Fruit fly (Drosophila melanogaster) whole organism, wandering third instar larva: ENCODE data around the gene CG13829.

ENCODE experiments used
- Abd-B ChIP-seq: fragments of >200 bp; optimal IDR thresholded peaks from 2 replicates; lab custom pipeline; 2017; ENCODE audit warnings: missing biosample characterization, missing genetic modification characterization
- CG9705 ChIP-seq: fragments of 200-800 bp; sonication (Bioruptor generic); optimal IDR thresholded peaks from 2 replicates; lab custom pipeline; 2018; ENCODE audit warnings: missing biosample characterization, mild to moderate bottlenecking, missing genetic modification characterization
- Dfd ChIP-seq: fragments of >200 bp; optimal IDR thresholded peaks from 2 replicates; lab custom pipeline; 2017; ENCODE audit warnings: missing biosample characterization, missing genetic modification characterization
- Dif ChIP-seq: fragments of 200-275, 200-300 bp; sonication (Bioruptor generic); optimal IDR thresholded peaks from 2 replicates; lab custom pipeline; 2018; ENCODE audit warnings: missing biosample characterization, missing genetic modification characterization; ENCODE audit not compliant: partially characterized antibody
- HLH106 ChIP-seq: fragments of 200-800 bp; optimal IDR thresholded peaks from 3 replicates; lab custom pipeline; 2019; ENCODE audit warnings: missing biosample characterization, mild to moderate bottlenecking, missing genetic modification characterization, moderate library complexity
- Hnf4 ChIP-seq: fragments of 200-800 bp; sonication (Bioruptor generic); optimal IDR thresholded peaks from 2 replicates; lab custom pipeline; 2016; ENCODE audit warnings: missing biosample characterization, mild to moderate bottlenecking, missing genetic modification characterization
- Hr78 ChIP-seq: fragments of >200 bp; optimal IDR thresholded peaks from 2 replicates; lab custom pipeline; 2017; ENCODE audit warnings: missing biosample characterization, missing genetic modification characterization
- Jra ChIP-seq: sonication (Bioruptor generic); optimal IDR thresholded peaks from 2 replicates; lab custom pipeline; 2016; ENCODE audit warnings: missing biosample characterization, missing genetic modification characterization
- N ChIP-seq: fragments of >200 bp; optimal IDR thresholded peaks from 2 replicates; lab custom pipeline; 2018; ENCODE audit warnings: missing biosample characterization, missing external identifiers, missing genetic modification characterization
- OdsH ChIP-seq: fragments of 200-800 bp; sonication (Bioruptor generic); optimal IDR thresholded peaks from 2 replicates; lab custom pipeline; 2016; ENCODE audit warnings: missing biosample characterization, mild to moderate bottlenecking, missing genetic modification characterization
- Rel ChIP-seq, 2 experiments: fragments of 200-800 bp; sonication (Bioruptor generic) in 1 of 2; optimal IDR thresholded peaks; 2 replicates in 1 of 2; 3 replicates in 1 of 2; lab custom pipeline; 2016 to 2019; ENCODE audit warnings: mild to moderate bottlenecking in 2 of 2, missing biosample characterization in 2 of 2, missing genetic modification characterization in 2 of 2, moderate library complexity in 1 of 2
- Sp1 ChIP-seq: fragments of 200-800 bp; sonication (Bioruptor generic); optimal IDR thresholded peaks from 3 replicates; lab custom pipeline; 2019; ENCODE audit warnings: missing biosample characterization, mild to moderate bottlenecking, missing genetic modification characterization, moderate library complexity
- Vsx2 ChIP-seq: fragments of 200-300, 225-300 bp; sonication (Bioruptor generic); optimal IDR thresholded peaks from 2 replicates; lab custom pipeline; 2018; ENCODE audit warnings: missing biosample characterization, missing genetic modification characterization; ENCODE audit not compliant: partially characterized antibody
- br ChIP-seq: fragments of 200-800 bp; sonication (Bioruptor generic); optimal IDR thresholded peaks from 2 replicates; lab custom pipeline; 2016; ENCODE audit warnings: missing biosample characterization, missing genetic modification characterization
- brk ChIP-seq: fragments of 200-800 bp; sonication (Bioruptor generic); optimal IDR thresholded peaks from 2 replicates; lab custom pipeline; 2016; ENCODE audit warnings: missing biosample characterization, mild to moderate bottlenecking, missing genetic modification characterization
- dl ChIP-seq, 2 experiments: fragments of 175-275, 200-275 bp in 1 of 2; fragments of 200-275 bp in 1 of 2; sonication (Bioruptor generic); optimal IDR thresholded peaks; lab custom pipeline; 2018; ENCODE audit warnings: mild to moderate bottlenecking in 2 of 2, missing biosample characterization in 2 of 2, missing genetic modification characterization in 2 of 2, moderate library complexity in 2 of 2; ENCODE audit not compliant: partially characterized antibody in 2 of 2, insufficient read depth in 1 of 2
- dmrt93B ChIP-seq: fragments of 200-800 bp; sonication (Bioruptor generic); optimal IDR thresholded peaks from 2 replicates; lab custom pipeline; 2018; ENCODE audit warnings: missing biosample characterization, mild to moderate bottlenecking, missing genetic modification characterization
- foxo ChIP-seq, 2 experiments: fragments of 200-800 bp; sonication (Bioruptor generic); optimal IDR thresholded peaks; 2 replicates in 1 of 2; 3 replicates in 1 of 2; lab custom pipeline; 2016 to 2017; ENCODE audit warnings: missing biosample characterization in 2 of 2, missing genetic modification characterization in 2 of 2
- fru ChIP-seq: fragments of 200-800 bp; sonication (Bioruptor generic); optimal IDR thresholded peaks from 3 replicates; lab custom pipeline; 2016; ENCODE audit warnings: missing biosample characterization, mild to moderate bottlenecking, missing genetic modification characterization
- h ChIP-seq: fragments of 200-800 bp; sonication (Bioruptor generic); optimal IDR thresholded peaks from 3 replicates; lab custom pipeline; 2016; ENCODE audit warnings: missing biosample characterization, mild to moderate bottlenecking, missing genetic modification characterization
- jim ChIP-seq: fragments of 175-275, 200-325 bp; sonication (Bioruptor generic); optimal IDR thresholded peaks from 2 replicates; lab custom pipeline; 2016; ENCODE audit warnings: missing biosample characterization, mild to moderate bottlenecking, missing genetic modification characterization
- pan ChIP-seq: fragments of >200 bp; optimal IDR thresholded peaks from 2 replicates; lab custom pipeline; 2017
- psq ChIP-seq: fragments of 200-800 bp; sonication (Bioruptor generic); optimal IDR thresholded peaks from 3 replicates; lab custom pipeline; 2017; ENCODE audit warnings: missing biosample characterization, mild to moderate bottlenecking, missing genetic modification characterization, moderate library complexity
- tai ChIP-seq: sonication (Bioruptor generic); optimal IDR thresholded peaks from 2 replicates; lab custom pipeline; 2016; ENCODE audit warnings: missing biosample characterization, missing genetic modification characterization
- usp ChIP-seq: fragments of >200 bp; optimal IDR thresholded peaks from 2 replicates; lab custom pipeline; 2017; ENCODE audit warnings: missing biosample characterization, missing genetic modification characterization

CG13829 gene

dm6 chr3R:23139634-23140010 is 21.5 kb downstream of the CG13829 start:
- TF ChIP-seq Vsx2 (GFP tag; lab: Kevin White, UChicago) (no peak), h (GFP tag; lab: Kevin White, UChicago) (peak; percentile 4), dl (GFP tag; optimal IDR thresholded peaks at IDR 0.05; lab: Kevin White, UChicago; ENCODE audit: insufficient read depth in 1 of 2, partially characterized antibody in 2 of 2) (no peak), Abd-B (GFP tag; lab: Kevin White, UChicago) (no peak), foxo (GFP tag; optimal IDR thresholded peaks at IDR 0.05; lab: Kevin White, UChicago) (peak in 1 of 2 experiments; percentile 15), Rel (GFP tag; optimal IDR thresholded peaks at IDR 0.05; lab: Kevin White, UChicago) (no peak), Rel (tag; optimal IDR thresholded peaks at IDR 0.05; lab: Kevin White, UChicago) (peak; percentile 70), psq (GFP tag; lab: Kevin White, UChicago) (no peak)

- peak; percentile 23 for TF ChIP-seq h (GFP tag; lab: Kevin White, UChicago)
- TF ChIP-seq Vsx2 (GFP tag; lab: Kevin White, UChicago): no peak
- TF ChIP-seq Abd-B (GFP tag; lab: Kevin White, UChicago): no peak
- no peak for TF ChIP-seq CG9705 (GFP tag; lab: Kevin White, UChicago)
Measured at dm6 chr3R:23138992-23139633, 22.0 kb downstream of the CG13829 start.

- TF ChIP-seq tai (GFP tag; lab: Kevin White, UChicago) (no peak), Dfd (GFP tag; lab: Kevin White, UChicago) (no peak), jim (GFP tag; lab: Kevin White, UChicago) (no peak), N (GFP tag; lab: Kevin White, UChicago) (no peak), Hr78 (no peak), CG9705 (GFP tag; lab: Kevin White, UChicago) (no peak), HLH106 (tag; lab: Kevin White, UChicago) (no peak), dl (GFP tag; optimal IDR thresholded peaks at IDR 0.05; lab: Kevin White, UChicago; ENCODE audit: insufficient read depth in 1 of 2, partially characterized antibody in 2 of 2) (no peak), Sp1 (GFP tag; lab: Kevin White, UChicago) (no peak), br (no peak), Abd-B (GFP tag; lab: Kevin White, UChicago) (no peak), dmrt93B (GFP tag; lab: Kevin White, UChicago) (no peak), brk (GFP tag; lab: Kevin White, UChicago) (no peak), pan (lab: Kevin White, UChicago) (no peak), OdsH (GFP tag; lab: Kevin White, UChicago) (no peak)
Measured at dm6 chr3R:23138439-23138838, 22.7 kb downstream of the CG13829 start.

- TF ChIP-seq Hr78: no peak
- TF ChIP-seq usp (GFP tag; lab: Kevin White, UChicago): no peak
- no peak for TF ChIP-seq fru (GFP tag; lab: Kevin White, UChicago)
- no peak for TF ChIP-seq Dif (GFP tag; lab: Kevin White, UChicago)
- no peak for TF ChIP-seq Hnf4 (GFP tag; lab: Kevin White, UChicago)
Measured at dm6 chr3R:23134690-23135089, 26.4 kb downstream of the CG13829 start.

- TF ChIP-seq HLH106 (tag; lab: Kevin White, UChicago): peak; percentile 12
- peak in 1 of 2 experiments; percentile 20 for TF ChIP-seq foxo (GFP tag; optimal IDR thresholded peaks at IDR 0.05; lab: Kevin White, UChicago)
- TF ChIP-seq Dif (GFP tag; lab: Kevin White, UChicago): peak; percentile 8
- TF ChIP-seq Jra (GFP tag; lab: Kevin White, UChicago): no peak
Measured at dm6 chr3R:23133301-23133828, 27.8 kb downstream of the CG13829 start.

- peak; percentile 42 for TF ChIP-seq Dif (GFP tag; lab: Kevin White, UChicago)
- no peak for TF ChIP-seq Rel (GFP tag; optimal IDR thresholded peaks at IDR 0.05; lab: Kevin White, UChicago)
- TF ChIP-seq Rel (tag; optimal IDR thresholded peaks at IDR 0.05; lab: Kevin White, UChicago): no peak
- TF ChIP-seq, all 38 proteins: peak for 1
Measured at dm6 chr3R:23132299-23132698, 28.8 kb downstream of the CG13829 start.
